Worm (Caenorhabditis elegans) whole organism, L4/young adult: ENCODE data around the gene Y71H2AM.20.

Source experiments
- W03F9.2 ChIP-seq: fragments of 150-350 bp; optimal IDR thresholded peaks from 2 replicates; lab custom pipeline; 2014; ENCODE audit warnings: missing biosample characterization, missing genetic modification characterization
- dao-5 ChIP-seq: sonication (generic microtip); optimal IDR thresholded peaks from 2 replicates; lab custom pipeline; 2016; ENCODE audit warnings: missing genotype, missing genetic modification characterization, moderate library complexity, missing compliant biosample characterization
- him-1 ChIP-seq: sonication (generic microtip); optimal IDR thresholded peaks from 2 replicates; lab custom pipeline; 2016; ENCODE audit warnings: missing genotype, missing genetic modification reagents, missing genetic modification characterization, missing compliant biosample characterization

DNA sequence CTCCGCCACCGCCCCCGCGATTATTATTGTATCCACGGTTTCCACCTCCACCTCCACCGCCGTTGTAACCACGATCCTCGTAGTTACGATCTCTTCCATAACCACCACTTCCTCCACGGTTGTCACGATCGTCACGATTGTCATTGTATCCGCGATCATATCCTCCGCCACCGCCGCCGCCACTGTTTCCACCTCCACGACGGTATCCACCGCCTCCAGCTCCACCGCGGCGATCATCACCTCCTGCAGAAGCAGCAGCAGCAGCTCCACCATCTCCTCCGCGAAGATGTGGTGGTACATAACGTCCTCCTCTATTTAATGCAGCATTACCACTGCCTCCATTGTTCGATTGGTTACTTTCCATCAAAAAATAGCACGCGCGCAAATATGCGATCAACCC is 7.1 kb downstream of the Y71H2AM.20 start, which contains the start of gene laf-1:
- TF ChIP-seq dao-5: no peak
- TF ChIP-seq W03F9.2 (tag; lab: Kevin White, UChicago): no peak
- TF ChIP-seq him-1: no peak
